Fruit fly (Drosophila melanogaster): ENCODE results near the gene CG14435.

DNA sequence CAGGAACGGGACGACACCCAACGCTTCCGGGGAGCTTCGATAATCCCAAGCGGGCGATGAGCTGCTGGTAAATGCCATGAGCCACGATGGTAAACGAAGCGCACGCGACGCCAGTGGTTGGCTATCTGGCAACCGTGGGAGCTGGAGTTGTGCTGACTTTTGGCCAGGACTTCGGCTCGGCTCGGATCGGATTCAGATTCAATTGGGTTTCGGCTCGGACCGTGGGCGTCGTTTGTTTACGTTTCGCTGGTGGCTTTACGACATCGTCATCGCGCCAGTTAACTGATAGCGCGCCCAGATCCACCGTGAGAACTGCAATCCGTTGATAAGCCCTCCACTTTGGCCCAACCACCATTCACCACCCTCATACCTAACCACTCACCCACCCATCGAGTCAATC, 11.1 kb downstream of the CG14435 start, which contains the start of gene mAChR-C:
- no peak for TF ChIP-seq CG11560 (tag; IDR thresholded peaks at IDR 0.05)
- no peak for TF ChIP-seq CG1603 (tag; optimal IDR thresholded peaks at IDR 0.05)
- TF ChIP-seq HmgD (GFP tag; optimal IDR thresholded peaks at IDR 0.05), result no peak
- TF ChIP-seq CG14860 (GFP tag; IDR thresholded peaks at IDR 0.05; ENCODE audit: partially characterized antibody), result no peak
- no peak for TF ChIP-seq Aef1 (GFP tag; IDR thresholded peaks at IDR 0.05)
- TF ChIP-seq HLHmδ (GFP tag; optimal IDR thresholded peaks at IDR 0.05), result no peak
- no peak for TF ChIP-seq chif (GFP tag; optimal IDR thresholded peaks at IDR 0.05)
- no peak for TF ChIP-seq tx (GFP tag; optimal IDR thresholded peaks at IDR 0.05)
- TF ChIP-seq Six4 (GFP tag; optimal IDR thresholded peaks at IDR 0.05), result no peak

All from whole organism, embryonic.